Fruit fly (Drosophila melanogaster) whole organism, embryonic: ENCODE data around the gene Taf6.

Source experiments
- Adf1 ChIP-seq: fragments of 200-800 bp; sonication (Bioruptor generic); IDR thresholded peaks from 2 replicates; pipeline ENCODE4 v1.3.6; 2022; ENCODE audit warnings: missing biosample characterization, missing genetic modification characterization
- B-H2 ChIP-seq: fragments of 200-800 bp; sonication (Bioruptor generic); optimal IDR thresholded peaks from 2 replicates; lab custom pipeline; 2018; ENCODE audit warnings: missing biosample characterization, mild to moderate bottlenecking, missing genetic modification characterization
- Bteb2 ChIP-seq: fragments of 200-800 bp; sonication (Bioruptor generic); optimal IDR thresholded peaks from 2 replicates; lab custom pipeline; 2016; ENCODE audit warnings: missing biosample characterization, missing genetic modification characterization
- CG10274 ChIP-seq: fragments of 200-800 bp; sonication (Bioruptor generic); optimal IDR thresholded peaks from 3 replicates; lab custom pipeline; 2017; ENCODE audit warnings: missing biosample characterization, mild to moderate bottlenecking, missing genetic modification characterization
- CG10366 ChIP-seq: fragments of 200-800 bp; sonication (Bioruptor generic); IDR thresholded peaks from 2 replicates; pipeline ENCODE4 v1.3.6; 2022; ENCODE audit warnings: missing biosample characterization, missing genetic modification characterization
- CG10543 ChIP-seq: fragments of 200-800 bp; sonication (Bioruptor generic); optimal IDR thresholded peaks from 3 replicates; lab custom pipeline; 2017; ENCODE audit warnings: missing biosample characterization, mild to moderate bottlenecking, missing genetic modification characterization, moderate library complexity
- CG10959 ChIP-seq: fragments of 200-800 bp; sonication (Bioruptor generic); IDR thresholded peaks from 2 replicates; pipeline ENCODE4 v1.3.6; 2022; ENCODE audit warnings: missing biosample characterization, missing genetic modification characterization
- CG11560 ChIP-seq: fragments of 200-800 bp; sonication (Bioruptor generic); IDR thresholded peaks from 3 replicates; pipeline ENCODE4 v1.3.6; 2022; ENCODE audit warnings: missing biosample characterization, missing genetic modification characterization
- CG12744 ChIP-seq: fragments of 200-800 bp; sonication (Bioruptor generic); optimal IDR thresholded peaks from 2 replicates; lab custom pipeline; 2016; ENCODE audit warnings: missing biosample characterization, missing genetic modification characterization
- CG15011 ChIP-seq: fragments of 200-800 bp; sonication (Bioruptor generic); optimal IDR thresholded peaks from 3 replicates; lab custom pipeline; 2018; ENCODE audit warnings: missing biosample characterization, mild to moderate bottlenecking, missing genetic modification characterization
- CG15073 ChIP-seq: fragments of 200-800 bp; sonication (Bioruptor generic); optimal IDR thresholded peaks from 2 replicates; lab custom pipeline; 2016; ENCODE audit warnings: missing biosample characterization, missing genetic modification characterization
- CG1602 ChIP-seq: fragments of 200-800 bp; sonication (Bioruptor generic); optimal IDR thresholded peaks from 3 replicates; lab custom pipeline; 2016; ENCODE audit warnings: missing biosample characterization, missing genetic modification characterization
- CG17802 ChIP-seq: fragments of 200-800 bp; sonication (Bioruptor generic); optimal IDR thresholded peaks from 2 replicates; lab custom pipeline; 2018; ENCODE audit warnings: missing biosample characterization, mild to moderate bottlenecking, missing genetic modification characterization, moderate library complexity
- CG2120 ChIP-seq: fragments of 200-800 bp; sonication (Bioruptor generic); optimal IDR thresholded peaks from 3 replicates; lab custom pipeline; 2016; ENCODE audit warnings: missing biosample characterization, missing genetic modification characterization
- CG30020 ChIP-seq: fragments of 200-800 bp; optimal IDR thresholded peaks from 2 replicates; lab custom pipeline; 2019; ENCODE audit warnings: missing biosample characterization, mild to moderate bottlenecking, missing genetic modification characterization, moderate library complexity
- CG3065 ChIP-seq: fragments of 200-800 bp; sonication (Bioruptor generic); optimal IDR thresholded peaks from 2 replicates; lab custom pipeline; 2016; ENCODE audit warnings: missing biosample characterization, missing genetic modification characterization
- CG3163 ChIP-seq: fragments of 200-800 bp; sonication (Bioruptor generic); optimal IDR thresholded peaks from 3 replicates; lab custom pipeline; 2016; ENCODE audit warnings: missing biosample characterization, missing genetic modification characterization
- CG33213 ChIP-seq: fragments of 200-800 bp; sonication (Bioruptor generic); optimal IDR thresholded peaks from 3 replicates; lab custom pipeline; 2016; ENCODE audit warnings: missing biosample characterization, missing genetic modification characterization
- CG34422 ChIP-seq: fragments of 200-800 bp; sonication (Bioruptor generic); IDR thresholded peaks from 3 replicates; pipeline ENCODE4 v1.3.6; 2022; ENCODE audit warnings: missing biosample characterization, missing genetic modification characterization
- CG4854 ChIP-seq: fragments of 200-800 bp; sonication (Bioruptor generic); optimal IDR thresholded peaks from 2 replicates; lab custom pipeline; 2016; ENCODE audit warnings: missing biosample characterization, missing genetic modification characterization, inconsistent platforms
- CG5953 ChIP-seq: fragments of 200-800 bp; sonication (Bioruptor generic); IDR thresholded peaks from 2 replicates; pipeline ENCODE4 v1.3.6; 2022; ENCODE audit warnings: missing biosample characterization, missing genetic modification characterization
- CG6175 ChIP-seq: fragments of 200-800 bp; sonication (Bioruptor generic); IDR thresholded peaks from 3 replicates; pipeline ENCODE4 v1.3.6; 2022; ENCODE audit warnings: missing biosample characterization, missing genetic modification characterization
- CG8290 ChIP-seq, 3 experiments: fragments of 200-800 bp; sonication (Bioruptor generic); optimal IDR thresholded peaks; 2 replicates each; lab custom pipeline; 2016 to 2019; ENCODE audit warnings: missing biosample characterization in 3 of 3, missing genetic modification characterization in 3 of 3, mild to moderate bottlenecking in 2 of 3, moderate library complexity in 1 of 3
- CkIIα-i1 ChIP-seq: fragments of 200-800 bp; sonication (Bioruptor generic); IDR thresholded peaks from 2 replicates; pipeline ENCODE4 v1.3.6; 2022; ENCODE audit warnings: missing biosample characterization, missing genetic modification characterization
- Dfd ChIP-seq, 2 experiments: fragments of >200 bp; optimal IDR thresholded peaks; 2 replicates each; lab custom pipeline; 2017; ENCODE audit warnings: missing biosample characterization in 2 of 2, missing genetic modification characterization in 2 of 2
- Dll ChIP-seq: fragments of 200-800 bp; sonication (Bioruptor generic); IDR thresholded peaks from 4 replicates; pipeline ENCODE4 v1.3.6; 2022; ENCODE audit warnings: missing biosample characterization, missing genetic modification characterization; ENCODE audit not compliant: partially characterized antibody
- Gug ChIP-seq: fragments of 200-800 bp; sonication (Bioruptor generic); IDR thresholded peaks from 4 replicates; pipeline ENCODE4 v1.3.6; 2022; ENCODE audit warnings: missing biosample characterization, missing genetic modification characterization
- HmgZ ChIP-seq: fragments of 200-800 bp; sonication (Bioruptor generic); optimal IDR thresholded peaks from 2 replicates; lab custom pipeline; 2018; ENCODE audit warnings: missing biosample characterization, mild to moderate bottlenecking, missing genetic modification characterization
- Mad ChIP-seq: fragments of 200-800 bp; sonication (Bioruptor generic); optimal IDR thresholded peaks from 2 replicates; lab custom pipeline; 2016; ENCODE audit warnings: missing biosample characterization, missing genetic modification characterization
- Med ChIP-seq: fragments of 200-800 bp; sonication (Bioruptor generic); peaks from one replicate; lab custom pipeline; 2016; ENCODE audit warnings: missing biosample characterization, missing genetic modification characterization, mild to moderate bottlenecking, inconsistent platforms, moderate library complexity
- PHDP ChIP-seq: fragments of 200-800 bp; sonication (Bioruptor generic); optimal IDR thresholded peaks from 3 replicates; lab custom pipeline; 2018; ENCODE audit warnings: missing biosample characterization, mild to moderate bottlenecking, missing genetic modification characterization, moderate library complexity
- Rfx ChIP-seq: fragments of 200-800 bp; sonication (Bioruptor generic); IDR thresholded peaks from 2 replicates; pipeline ENCODE4 v1.3.6; 2022; ENCODE audit warnings: missing biosample characterization, missing genetic modification characterization
- Sin3A ChIP-seq: fragments of >200 bp; optimal IDR thresholded peaks from 2 replicates; lab custom pipeline; 2018
- abd-A ChIP-seq: fragments of 200-800 bp; sonication (Bioruptor generic); optimal IDR thresholded peaks from 3 replicates; lab custom pipeline; 2019; ENCODE audit warnings: missing biosample characterization, mild to moderate bottlenecking, missing genetic modification characterization, moderate library complexity
- ac ChIP-seq: fragments of 200-800 bp; sonication (Bioruptor generic); optimal IDR thresholded peaks from 3 replicates; lab custom pipeline; 2017; ENCODE audit warnings: missing biosample characterization, mild to moderate bottlenecking, missing genetic modification characterization
- bab2 ChIP-seq: fragments of 200-800 bp; sonication (Bioruptor generic); optimal IDR thresholded peaks from 2 replicates; lab custom pipeline; 2016; ENCODE audit warnings: missing biosample characterization, missing genetic modification characterization
- bbx ChIP-seq: fragments of 200-800 bp; sonication (Bioruptor generic); IDR thresholded peaks from 2 replicates; pipeline ENCODE4 v1.3.6; 2022; ENCODE audit warnings: missing biosample characterization, missing genetic modification characterization; ENCODE audit not compliant: partially characterized antibody
- corto ChIP-seq: fragments of 200-800 bp; sonication (Bioruptor generic); optimal IDR thresholded peaks from 2 replicates; lab custom pipeline; 2016; ENCODE audit warnings: missing biosample characterization, mild to moderate bottlenecking, missing genetic modification characterization, moderate library complexity
- en ChIP-seq: fragments of 200-800 bp; sonication (Bioruptor generic); optimal IDR thresholded peaks from 2 replicates; lab custom pipeline; 2016; ENCODE audit warnings: missing biosample characterization, missing genetic modification characterization
- eve ChIP-seq, 2 experiments: fragments of >200 bp; optimal IDR thresholded peaks; 2 replicates each; lab custom pipeline; 2017; ENCODE audit warnings: missing biosample characterization in 2 of 2, missing genetic modification characterization in 2 of 2
- eyg ChIP-seq: fragments of 200-800 bp; sonication (Bioruptor generic); optimal IDR thresholded peaks from 3 replicates; lab custom pipeline; 2016; ENCODE audit warnings: missing biosample characterization, missing genetic modification characterization
- gce ChIP-seq: fragments of 200-800 bp; sonication (Bioruptor generic); IDR thresholded peaks from 3 replicates; pipeline ENCODE4 v1.3.6; 2022; ENCODE audit warnings: missing biosample characterization, missing genetic modification characterization
- hb ChIP-seq: fragments of 200-800 bp; sonication (Bioruptor generic); IDR thresholded peaks from 3 replicates; pipeline ENCODE4 v1.3.6; 2022; ENCODE audit warnings: missing biosample characterization, missing genetic modification characterization; ENCODE audit not compliant: partially characterized antibody
- lilli ChIP-seq: fragments of 200-800 bp; sonication (Bioruptor generic); optimal IDR thresholded peaks from 3 replicates; lab custom pipeline; 2016; ENCODE audit warnings: missing biosample characterization, missing genetic modification characterization
- prd ChIP-seq, 3 experiments: fragments of >200 bp in 2 of 3; fragments of 200-800 bp in 1 of 3; sonication (Bioruptor generic) in 1 of 3; optimal IDR thresholded peaks in 2 of 3; IDR thresholded peaks in 1 of 3; 2 replicates in 2 of 3; 3 replicates in 1 of 3; pipeline versions ENCODE4 v1.3.6 to Lab custom; 2017 to 2022; ENCODE audit warnings: missing biosample characterization in 1 of 3, missing genetic modification characterization in 1 of 3
- ro ChIP-seq: fragments of 200-800 bp; sonication (Bioruptor generic); IDR thresholded peaks from 2 replicates; pipeline ENCODE4 v1.3.6; 2022; ENCODE audit warnings: missing biosample characterization, missing genetic modification characterization
- sim ChIP-seq: fragments of 200-800 bp; sonication (Bioruptor generic); IDR thresholded peaks from 2 replicates; pipeline ENCODE4 v1.3.6; 2022; ENCODE audit warnings: missing biosample characterization, missing genetic modification characterization
- sima ChIP-seq: fragments of 200-800 bp; sonication (Bioruptor generic); optimal IDR thresholded peaks from 2 replicates; lab custom pipeline; 2016; ENCODE audit warnings: missing biosample characterization, missing genetic modification characterization
- tgo ChIP-seq: fragments of 200-800 bp; sonication (Bioruptor generic); IDR thresholded peaks from 3 replicates; pipeline ENCODE4 v1.3.6; 2022; ENCODE audit warnings: missing biosample characterization, missing genetic modification characterization
- zf30C ChIP-seq: fragments of 200-800 bp; sonication (Bioruptor generic); optimal IDR thresholded peaks from 3 replicates; lab custom pipeline; 2018; ENCODE audit warnings: missing biosample characterization, mild to moderate bottlenecking, missing genetic modification characterization

The Taf6 gene

dm6 chr3L:19560695-19561246, 38.1 kb upstream of the Taf6 start (continued):
- TF ChIP-seq CG8290 (GFP tag; optimal IDR thresholded peaks at IDR 0.05; lab: Kevin White, UChicago), result peak; percentile 95
- TF ChIP-seq CG8290 (tag; optimal IDR thresholded peaks at IDR 0.05; lab: Kevin White, UChicago), result peak; percentile 76 to 94
- peak; percentile 93 for TF ChIP-seq Mad (GFP tag; lab: Kevin White, UChicago)
- peak; percentile 89 for TF ChIP-seq gce (GFP tag; lab: Robert Waterston, UW)
- no peak for TF ChIP-seq Dll (GFP tag; lab: Robert Waterston, UW)
- peak; percentile 85 for TF ChIP-seq ro (GFP tag; lab: Robert Waterston, UW)
- no peak for TF ChIP-seq Dfd (GFP tag; optimal IDR thresholded peaks at IDR 0.05; lab: Kevin White, UChicago)
- TF ChIP-seq CG10274, result peak; percentile 96
- peak; percentile 93 for TF ChIP-seq Bteb2
- peak; percentile 95 for TF ChIP-seq HmgZ (tag; lab: Kevin White, UChicago)
- TF ChIP-seq lilli (GFP tag; lab: Kevin White, UChicago), result peak; percentile 97
- peak; percentile 88 for TF ChIP-seq Adf1 (GFP tag; lab: Robert Waterston, UW)
- peak; percentile 95 for TF ChIP-seq CG10959 (GFP tag; lab: Robert Waterston, UW)
- TF ChIP-seq ac (GFP tag; lab: Kevin White, UChicago), result peak; percentile 97
- TF ChIP-seq prd (optimal IDR thresholded peaks at IDR 0.05; lab: Kevin White, UChicago), result no peak
- peak; percentile 99 for TF ChIP-seq prd (GFP tag; IDR thresholded peaks at IDR 0.05; lab: Robert Waterston, UW)
- TF ChIP-seq bbx (GFP tag; lab: Robert Waterston, UW), result no peak
- peak; percentile 28 for TF ChIP-seq abd-A (tag; lab: Kevin White, UChicago)
- peak; percentile 96 for TF ChIP-seq CG34422 (GFP tag; lab: Robert Waterston, UW)
- TF ChIP-seq sim, result peak; percentile 83; the same call in 1 of the 2 replicates
- peak; percentile 68 for TF ChIP-seq CG3163
- TF ChIP-seq bab2, result peak; percentile 91
- peak in 1 of 2 experiments; percentile 79 for TF ChIP-seq eve (GFP tag; optimal IDR thresholded peaks at IDR 0.05; lab: Kevin White, UChicago)
- TF ChIP-seq CG10366 (GFP tag; lab: Robert Waterston, UW), result peak; percentile 95
- peak; percentile 90 for TF ChIP-seq CG15011
- TF ChIP-seq Sin3A (lab: Kevin White, UChicago), result no peak
- peak; percentile 81 for TF ChIP-seq CG30020 (tag; lab: Kevin White, UChicago)
- 0 out of 2 replicates have a peak, but pooled peaks have one; percentile 17 for TF ChIP-seq CkIIα-i1 (GFP tag; lab: Robert Waterston, UW)
- peak; percentile 91 for TF ChIP-seq CG33213 (GFP tag; lab: Kevin White, UChicago)
- TF ChIP-seq CG6175 (GFP tag; lab: Robert Waterston, UW), result peak; percentile 91
- TF ChIP-seq hb, result no peak
- peak; percentile 88 for TF ChIP-seq CG3065 (GFP tag; lab: Kevin White, UChicago)
- TF ChIP-seq CG4854, result peak; percentile 92
- TF ChIP-seq Med (GFP tag; lab: Kevin White, UChicago), result peak; percentile 98
- TF ChIP-seq B-H2 (GFP tag; lab: Kevin White, UChicago), result peak; percentile 95
- TF ChIP-seq tgo (GFP tag; lab: Robert Waterston, UW), result peak; percentile 93
- TF ChIP-seq CG11560, result no peak; the same call in none of the 3 replicates
- TF ChIP-seq CG17802 (tag; lab: Kevin White, UChicago), result peak; percentile 75
- peak; percentile 86 for TF ChIP-seq Gug (GFP tag; lab: Robert Waterston, UW)
- TF ChIP-seq en (GFP tag; lab: Kevin White, UChicago), result peak; percentile 79
- peak; percentile 86 for TF ChIP-seq sima
- TF ChIP-seq CG1602 (GFP tag; lab: Kevin White, UChicago), result peak; percentile 95
- TF ChIP-seq PHDP, result peak; percentile 95
- TF ChIP-seq CG10543 (GFP tag; lab: Kevin White, UChicago), result peak; percentile 87
- peak; percentile 98 for TF ChIP-seq zf30C
- TF ChIP-seq corto (GFP tag; lab: Kevin White, UChicago), result peak; percentile 92
- TF ChIP-seq CG12744 (GFP tag; lab: Kevin White, UChicago), result peak; percentile 90
- peak; percentile 95 for TF ChIP-seq Rfx (GFP tag; lab: Robert Waterston, UW)
- peak; percentile 68 for TF ChIP-seq eyg (GFP tag; lab: Kevin White, UChicago)
- TF ChIP-seq CG2120 (GFP tag; lab: Kevin White, UChicago), result peak; percentile 95
- peak; percentile 89 for TF ChIP-seq CG5953 (GFP tag; lab: Robert Waterston, UW)
- TF ChIP-seq CG15073 (GFP tag; lab: Kevin White, UChicago), result peak; percentile 72
